Worm (Caenorhabditis elegans) whole organism, dauer: ENCODE measurements around the gene srh-300.

Experiments used
- unc-62 ChIP-seq: sonication (generic microtip); optimal IDR thresholded peaks from 2 replicates; lab custom pipeline; 2017; ENCODE audit warnings: missing biosample characterization, missing genetic modification reagents, missing genetic modification characterization

srh-300 gene

DNA sequence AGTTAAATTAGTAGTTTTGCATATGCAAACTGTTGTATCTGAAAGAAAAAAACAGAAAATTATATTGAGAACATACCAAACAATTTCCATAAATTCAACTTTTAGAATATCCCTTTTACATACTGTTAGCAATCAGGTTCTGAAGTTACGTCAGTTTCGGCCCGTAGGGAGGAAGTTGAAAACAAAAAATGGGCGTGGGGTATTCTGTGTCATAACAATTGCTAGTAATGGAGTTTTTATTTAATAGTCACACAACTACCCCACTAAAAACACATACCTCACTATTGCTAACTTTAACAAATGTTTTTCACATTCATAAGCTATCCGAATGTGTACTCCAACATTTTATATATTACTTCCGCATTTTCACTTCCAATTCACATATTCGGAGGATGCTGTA is at the start of gene srh-300:
srh-300 (plus strand) TSS at position 301 of the 400 bp plus-strand sequence.
- TF ChIP-seq unc-62 (GFP tag; lab: Kevin White, UChicago), result no peak

DNA sequence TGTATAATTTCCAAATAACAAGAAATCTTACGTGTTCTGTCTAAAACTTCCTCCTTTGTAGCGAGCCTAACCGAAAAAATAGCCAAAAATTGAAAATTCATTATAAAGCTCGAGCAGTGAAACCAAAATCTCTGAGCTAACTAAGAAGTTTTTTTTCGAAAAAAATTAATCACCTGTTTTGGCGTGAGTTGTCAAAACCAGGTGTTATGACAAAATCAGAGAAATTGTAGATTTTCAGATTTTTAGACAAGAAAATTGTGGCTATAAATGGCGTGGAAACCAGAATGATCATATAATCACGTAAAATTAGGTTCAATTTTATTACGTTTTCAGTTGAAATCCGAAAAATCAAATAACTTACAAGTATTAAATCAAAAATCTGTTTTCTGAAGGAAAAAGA is 48.8 kb upstream of the srh-300 start, which contains the start of gene sre-21:
sre-21 (minus strand) TSS at position 101 of the 400 bp plus-strand sequence.
- TF ChIP-seq unc-62 (GFP tag; lab: Kevin White, UChicago), result no peak

DNA sequence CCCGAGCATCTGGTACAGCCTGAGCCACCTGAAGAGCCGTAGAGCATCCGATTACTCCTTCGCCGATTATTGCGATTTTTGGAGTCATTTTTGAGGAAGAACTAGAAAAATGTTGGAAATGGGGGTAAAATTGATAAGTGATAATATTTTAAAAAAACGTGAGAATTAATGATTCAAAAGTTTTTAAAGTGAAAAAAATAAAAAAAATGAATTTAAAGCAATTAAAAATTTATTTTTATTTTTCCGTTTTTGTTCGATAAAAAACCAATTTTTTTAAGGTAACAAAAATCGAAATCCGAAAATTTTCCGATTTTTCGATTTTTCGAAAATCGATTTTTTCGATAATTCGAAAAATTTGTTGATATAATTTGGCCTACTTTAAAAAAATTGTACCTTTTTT is 44.8 kb upstream of the srh-300 start, which contains the start of gene ddo-1:
ddo-1 (minus strand) TSS at position 101 of the 400 bp plus-strand sequence.
- TF ChIP-seq unc-62 (GFP tag; lab: Kevin White, UChicago), result no peak

DNA sequence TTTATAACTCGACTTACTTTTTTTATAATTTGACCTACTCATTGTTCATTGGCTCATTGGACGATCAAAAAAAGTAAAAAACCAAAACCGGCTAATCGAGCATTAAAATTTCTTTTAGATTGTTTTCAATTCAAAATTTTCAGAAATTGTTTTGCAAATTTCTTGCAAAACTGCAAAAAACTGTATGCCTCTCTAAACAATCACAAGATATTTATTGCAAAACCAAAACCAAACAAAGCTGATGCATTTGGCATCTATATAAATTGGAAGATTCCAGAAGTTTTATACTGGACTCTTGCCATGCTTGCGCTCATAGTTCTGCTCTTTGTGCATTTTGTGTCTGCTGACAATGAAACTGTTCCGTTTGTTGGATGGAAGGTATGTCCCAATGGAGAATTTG is 44.3 kb upstream of the srh-300 start, which contains the start of gene C47A10.12:
C47A10.12 (plus strand) TSS at position 301 of the 400 bp plus-strand sequence.
- no peak for TF ChIP-seq unc-62 (GFP tag; lab: Kevin White, UChicago)

DNA sequence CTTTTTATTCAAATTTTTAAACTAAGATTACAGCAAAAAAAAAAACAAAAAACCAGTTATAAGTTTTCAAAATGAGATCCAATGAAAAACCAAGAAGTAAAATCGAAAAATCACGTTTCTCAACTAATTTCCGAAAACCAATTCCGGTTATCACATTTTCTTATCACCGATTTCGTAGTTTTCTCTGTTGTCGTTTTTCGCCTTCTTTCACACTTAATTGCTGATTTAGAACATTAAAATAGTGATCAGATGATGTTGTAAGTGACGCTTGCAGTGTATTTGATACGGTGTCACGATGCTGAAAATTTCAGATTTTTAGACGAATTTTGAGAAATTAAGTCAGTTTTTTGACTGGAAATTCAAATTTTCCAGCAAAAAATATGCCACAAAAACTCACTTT is 41.6 kb upstream of the srh-300 start:
- TF ChIP-seq unc-62 (GFP tag; lab: Kevin White, UChicago), result no peak

DNA sequence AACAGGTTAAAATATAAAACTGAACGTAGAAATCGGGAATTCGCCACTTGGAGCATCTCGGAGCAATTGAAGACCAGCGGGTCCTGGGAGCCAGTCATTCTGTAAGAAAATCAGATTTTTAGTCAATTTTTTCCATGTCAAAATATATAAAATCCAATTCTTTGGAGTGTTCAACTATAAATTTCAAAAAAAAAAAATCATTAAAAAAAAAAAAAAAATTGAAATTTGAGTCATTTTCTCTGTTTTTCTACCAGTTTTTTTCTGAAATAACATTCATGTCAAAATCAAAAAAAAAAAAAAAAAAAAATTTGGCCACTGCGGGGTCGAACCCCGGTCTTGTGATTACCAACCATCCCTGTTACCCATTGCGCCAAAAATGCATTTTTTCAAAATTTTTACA is 38.4 kb upstream of the srh-300 start, which contains the start of gene srab-12:
srab-12 (minus strand) TSS at position 101 of the 400 bp plus-strand sequence.
- no peak for TF ChIP-seq unc-62 (GFP tag; lab: Kevin White, UChicago)

DNA sequence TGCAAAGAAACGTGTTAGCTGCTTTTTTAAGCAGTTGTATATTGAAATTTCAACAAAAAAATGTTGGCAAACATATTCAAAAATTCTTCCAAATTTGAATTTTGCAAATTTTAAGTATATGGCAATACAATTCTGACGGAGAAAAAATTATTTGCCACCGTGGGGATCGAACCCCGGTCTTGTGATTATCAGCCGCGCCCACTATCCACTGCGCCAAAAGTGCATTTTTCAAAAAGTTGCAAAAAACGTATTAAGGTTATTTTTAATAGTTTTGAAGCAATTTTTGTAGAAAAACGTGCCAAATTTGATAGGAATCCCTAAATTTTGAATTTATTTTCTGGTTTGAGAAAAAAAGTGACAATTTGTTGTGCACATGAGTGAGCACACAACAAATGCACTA is 37.5 kb upstream of the srh-300 start:
- no peak for TF ChIP-seq unc-62 (GFP tag; lab: Kevin White, UChicago)

DNA sequence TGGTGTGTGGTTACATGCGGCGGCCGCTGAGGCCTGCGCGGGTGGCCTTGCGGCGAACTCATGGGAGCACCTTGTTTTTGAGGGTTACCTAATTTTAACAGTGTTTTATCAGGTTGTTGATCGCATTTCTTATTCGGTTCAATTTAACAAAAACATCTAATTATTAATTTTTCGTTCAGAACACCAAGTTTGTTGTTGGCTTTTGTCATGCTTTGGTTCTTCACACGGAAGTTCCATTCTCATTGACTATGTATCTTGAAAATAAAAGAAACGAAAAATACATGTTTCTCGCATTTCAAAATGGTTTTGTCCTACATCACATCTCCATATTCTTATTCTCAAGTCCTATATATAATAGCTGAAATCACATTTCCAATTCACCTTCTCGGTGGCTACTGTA is 31.7 kb upstream of the srh-300 start, which contains the start of gene srh-290:
srh-290 (plus strand) TSS at position 301 of the 400 bp plus-strand sequence.
- TF ChIP-seq unc-62 (GFP tag; lab: Kevin White, UChicago), result no peak

DNA sequence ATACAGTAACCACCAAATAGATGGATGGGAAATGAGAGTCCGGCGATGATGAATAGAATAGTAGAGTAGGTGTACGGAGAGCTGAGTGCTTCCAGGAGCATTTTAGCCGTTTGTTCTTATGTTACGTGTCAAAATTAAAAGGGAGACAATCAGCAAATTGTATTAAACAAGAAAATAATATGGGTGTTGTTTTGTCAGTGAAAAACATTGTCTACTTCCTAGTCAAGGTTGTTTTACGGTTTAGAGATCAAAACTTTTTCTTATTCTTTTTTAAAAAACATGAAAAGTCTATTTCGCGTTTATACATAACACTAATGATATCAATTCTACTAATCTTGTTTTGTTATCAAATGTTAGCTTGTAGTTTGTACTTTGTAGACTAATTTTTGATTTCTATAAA is 27.9 kb upstream of the srh-300 start, which contains the start of gene srh-289:
srh-289 (minus strand) TSS at position 101 of the 400 bp plus-strand sequence.
- TF ChIP-seq unc-62 (GFP tag; lab: Kevin White, UChicago), result no peak

DNA sequence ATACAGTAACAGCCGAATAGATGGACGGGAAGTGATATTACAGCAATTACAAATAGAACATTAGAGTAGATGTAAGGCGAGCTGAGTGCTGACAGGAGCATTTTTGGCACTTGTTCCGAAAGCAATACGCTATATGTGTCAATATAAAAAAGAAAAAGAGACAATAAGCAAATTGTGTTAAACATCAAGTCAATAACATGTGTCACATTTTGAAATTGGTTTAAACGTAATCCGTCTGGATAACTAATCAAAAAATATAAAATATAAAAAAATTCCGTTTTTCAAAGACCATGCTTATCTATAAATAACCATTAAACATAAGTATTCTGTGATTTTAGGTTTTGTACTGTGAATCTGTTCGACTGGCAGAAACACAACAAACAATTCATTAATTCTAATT is 26.2 kb upstream of the srh-300 start, which contains the start of gene srh-288:
srh-288 (minus strand) TSS at position 101 of the 400 bp plus-strand sequence.
- TF ChIP-seq unc-62 (GFP tag; lab: Kevin White, UChicago), result no peak

DNA sequence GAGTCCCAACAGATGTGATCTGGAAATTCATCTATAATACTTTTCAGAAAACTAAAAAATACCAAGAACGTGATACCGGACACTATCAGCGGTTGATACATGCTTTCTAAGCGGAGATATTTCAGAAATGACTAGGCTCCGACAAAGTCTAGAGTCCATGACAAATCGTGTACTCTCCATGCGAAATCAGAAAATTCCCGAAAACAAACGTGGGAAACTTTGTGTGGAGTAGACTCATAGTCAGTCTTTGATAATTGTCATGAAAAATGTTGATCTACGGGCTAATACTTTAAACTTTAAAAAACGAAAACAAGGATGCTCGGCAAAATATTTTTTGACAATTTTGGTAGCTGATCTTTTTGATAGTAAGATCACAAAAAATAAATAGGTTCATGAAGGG is 23.1 kb upstream of the srh-300 start, which contains the start of gene srx-18:
srx-18 (minus strand) TSS at position 101 of the 400 bp plus-strand sequence.
- no peak for TF ChIP-seq unc-62 (GFP tag; lab: Kevin White, UChicago)

DNA sequence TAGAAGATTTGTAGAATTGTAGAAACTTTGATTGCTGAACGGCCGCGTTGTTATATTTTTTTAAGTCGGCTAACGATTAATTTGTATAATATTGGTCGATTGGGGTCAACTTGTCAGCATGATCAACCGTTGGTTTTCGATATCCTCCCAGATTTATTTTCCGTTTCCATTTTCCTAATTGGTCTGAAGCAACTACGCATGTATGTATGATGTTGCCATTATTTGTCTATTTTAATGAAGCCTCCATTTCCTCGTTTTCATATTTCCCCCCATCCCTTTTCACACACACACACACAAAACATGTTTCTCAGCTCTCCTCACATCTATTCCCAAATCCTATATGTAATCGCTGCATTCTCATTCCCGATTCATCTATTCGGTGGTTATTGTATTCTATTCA is 21.4 kb upstream of the srh-300 start, which contains the start of gene srh-287:
srh-287 (plus strand) TSS at position 301 of the 400 bp plus-strand sequence.
- no peak for TF ChIP-seq unc-62 (GFP tag; lab: Kevin White, UChicago)

DNA sequence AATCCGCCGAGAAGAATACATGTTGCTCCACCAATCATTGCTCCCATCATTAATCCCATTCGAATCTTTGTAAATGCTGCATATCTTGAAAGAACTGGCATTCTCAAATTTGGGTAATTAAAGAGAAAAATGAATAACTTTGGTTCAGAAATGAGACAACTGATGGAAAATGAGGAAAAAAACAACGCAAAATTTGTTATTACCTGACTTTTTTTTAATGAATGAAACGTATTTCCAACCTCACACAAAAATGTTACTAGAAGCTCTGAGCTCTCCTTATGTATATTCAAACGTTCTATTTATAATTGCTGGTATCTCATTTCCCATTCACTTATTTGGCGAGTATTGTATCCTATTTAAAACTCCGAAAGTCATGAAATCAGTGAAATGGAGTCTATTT is 19.4 kb upstream of the srh-300 start, which contains the start of the genes Y94A7B.11 and srh-292:
Y94A7B.11 (minus strand) TSS at position 101 of the 400 bp plus-strand sequence.
srh-292 (plus strand) TSS at position 251 of the 400 bp plus-strand sequence.
- TF ChIP-seq unc-62 (GFP tag; lab: Kevin White, UChicago), result no peak

DNA sequence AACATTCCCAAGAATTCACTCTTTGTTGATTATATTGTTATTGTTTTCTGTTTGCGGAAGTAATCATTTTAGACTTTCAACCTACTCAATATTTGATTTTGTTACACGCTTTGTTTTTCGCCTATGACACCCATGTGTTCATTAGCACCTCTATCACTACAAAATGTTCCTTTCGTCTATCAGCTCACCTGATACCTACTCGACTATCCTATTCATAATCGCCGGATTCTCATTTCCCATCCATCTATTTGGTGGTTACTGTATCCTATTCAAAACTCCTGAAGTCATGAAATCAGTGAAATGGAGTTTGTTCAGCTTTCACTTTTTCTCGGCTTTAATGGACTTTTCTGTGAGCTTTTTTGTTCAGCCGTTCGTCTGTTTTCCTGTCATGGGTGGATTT is 16.6 kb upstream of the srh-300 start, which contains the start of gene srh-291:
srh-291 (plus strand) TSS at position 301 of the 400 bp plus-strand sequence.
- no peak for TF ChIP-seq unc-62 (GFP tag; lab: Kevin White, UChicago)

DNA sequence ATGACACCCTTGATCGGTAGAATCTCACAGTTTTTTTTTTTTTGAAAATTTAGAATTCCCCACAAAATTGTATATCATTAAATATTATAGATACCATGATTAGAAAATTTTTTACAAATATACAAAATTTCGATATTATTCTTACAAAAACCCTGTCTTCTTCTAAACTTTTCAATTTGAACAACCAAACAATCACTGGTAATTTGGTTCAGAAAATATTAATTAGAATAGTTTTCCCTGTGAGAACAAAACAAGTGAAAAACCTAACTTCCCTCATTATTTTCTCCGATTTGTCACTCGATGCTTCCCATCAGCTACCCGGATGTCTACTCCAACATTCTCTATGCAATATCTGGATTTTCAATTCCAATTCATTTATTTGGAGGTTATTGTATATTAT is 11.9 kb upstream of the srh-300 start, which contains the start of gene srh-296:
srh-296 (plus strand) TSS at position 301 of the 400 bp plus-strand sequence.
- TF ChIP-seq unc-62 (GFP tag; lab: Kevin White, UChicago), result no peak

DNA sequence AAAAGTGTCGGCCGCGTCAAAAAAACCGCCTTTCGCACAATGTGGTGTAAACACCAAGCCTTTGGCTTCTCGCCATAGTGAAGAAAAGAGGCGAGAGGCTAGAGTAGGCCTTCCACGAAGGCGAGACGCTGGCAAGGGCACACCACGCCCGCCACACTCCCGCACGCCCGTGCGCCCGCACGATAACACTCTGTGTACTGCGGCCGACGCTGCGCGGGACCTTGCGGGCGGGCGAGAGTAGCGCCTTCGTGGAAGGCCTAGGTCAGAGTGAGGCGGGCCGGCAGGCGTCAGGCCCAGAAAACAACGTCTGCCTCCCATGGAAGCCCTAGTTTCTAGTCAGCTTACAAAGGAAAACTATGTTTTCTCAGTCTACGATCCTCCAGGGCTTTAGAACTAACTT is 9.8 kb upstream of the srh-300 start:
- TF ChIP-seq unc-62 (GFP tag; lab: Kevin White, UChicago), result no peak

DNA sequence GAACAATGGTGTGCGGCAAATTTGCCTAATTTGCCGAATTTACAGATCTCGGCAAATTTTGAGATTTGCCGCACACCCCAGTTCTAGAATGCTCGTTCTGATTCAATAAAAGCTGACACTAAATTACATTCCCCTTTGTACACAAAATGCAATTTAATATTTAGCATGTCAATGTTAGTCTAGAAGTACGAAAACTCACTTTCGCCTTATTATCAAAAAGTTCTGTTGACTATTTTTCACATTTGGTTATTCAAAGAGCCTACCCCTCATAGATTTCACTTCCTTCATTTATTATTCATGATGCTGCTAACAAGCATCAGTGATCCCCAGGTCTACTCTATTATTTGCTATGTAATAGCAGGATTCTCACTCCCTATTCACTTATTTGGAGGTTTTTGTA is 3.3 kb upstream of the srh-300 start, which contains the start of gene srh-298:
srh-298 (plus strand) TSS at position 301 of the 400 bp plus-strand sequence.
- no peak for TF ChIP-seq unc-62 (GFP tag; lab: Kevin White, UChicago)
